Worm (Caenorhabditis elegans) whole organism, L3 larva: ENCODE results near the gene T05H10.1.

ENCODE experiments used
- R02D3.7 ChIP-seq: fragments of 150-350 bp; optimal IDR thresholded peaks from 2 replicates; lab custom pipeline; 2014; ENCODE audit warnings: missing biosample characterization, missing genetic modification characterization
- ZK546.5 ChIP-seq: sonication (generic microtip); optimal IDR thresholded peaks from 2 replicates; lab custom pipeline; 2017; ENCODE audit warnings: missing biosample characterization, missing genetic modification characterization
- ama-1 ChIP-seq: fragments of 150-350 bp; optimal IDR thresholded peaks from 2 replicates; lab custom pipeline; 2018
- ceh-16 ChIP-seq: sonication (generic microtip); optimal IDR thresholded peaks from 2 replicates; lab custom pipeline; 2017; ENCODE audit warnings: missing biosample characterization, missing genetic modification characterization
- ceh-28 ChIP-seq: fragments of 150-350 bp; optimal IDR thresholded peaks from 2 replicates; lab custom pipeline; 2014; ENCODE audit warnings: missing biosample characterization, missing genetic modification reagents, missing genetic modification characterization
- ceh-82 ChIP-seq: fragments of 150-350 bp; optimal IDR thresholded peaks from 2 replicates; lab custom pipeline; 2014; ENCODE audit warnings: missing biosample characterization, missing genetic modification characterization
- ceh-9 ChIP-seq: sonication (generic microtip); optimal IDR thresholded peaks from 2 replicates; lab custom pipeline; 2018; ENCODE audit warnings: missing biosample characterization, missing genetic modification characterization
- egl-5 ChIP-seq: fragments of 150-350 bp; optimal IDR thresholded peaks from 2 replicates; lab custom pipeline; 2017; ENCODE audit warnings: missing biosample characterization, missing genetic modification reagents, missing genetic modification characterization, inconsistent platforms
- elt-2 ChIP-seq: sonication (generic microtip); optimal IDR thresholded peaks from 2 replicates; lab custom pipeline; 2016; ENCODE audit warnings: missing genetic modification reagents, mild to moderate bottlenecking, missing genetic modification characterization, missing compliant biosample characterization
- elt-3 ChIP-seq, 3 experiments: fragments of 150-350 bp in 1 of 3; sonication (generic microtip) in 2 of 3; optimal IDR thresholded peaks; 2 replicates in 2 of 3; 4 replicates in 1 of 3; lab custom pipeline; 2014 to 2017; ENCODE audit warnings: missing biosample characterization in 3 of 3, missing genetic modification characterization in 3 of 3
- fkh-10 ChIP-seq: sonication (generic microtip); optimal IDR thresholded peaks from 2 replicates; lab custom pipeline; 2017; ENCODE audit warnings: missing biosample characterization, missing genetic modification reagents, missing genetic modification characterization
- fkh-2 ChIP-seq: fragments of 150-350 bp; optimal IDR thresholded peaks from 2 replicates; lab custom pipeline; 2014; ENCODE audit warnings: missing biosample characterization, missing genetic modification reagents, missing genetic modification characterization
- hmg-11 ChIP-seq: sonication (generic microtip); optimal IDR thresholded peaks from 2 replicates; lab custom pipeline; 2016; ENCODE audit warnings: missing genetic modification characterization, missing compliant biosample characterization
- jun-1 ChIP-seq: fragments of 150-350 bp; optimal IDR thresholded peaks from 2 replicates; lab custom pipeline; 2014; ENCODE audit warnings: missing biosample characterization, missing genetic modification reagents, missing genetic modification characterization
- lin-15B ChIP-seq: fragments of 150-350 bp; optimal IDR thresholded peaks from 2 replicates; lab custom pipeline; 2014; ENCODE audit warnings: missing biosample characterization, missing genetic modification characterization
- lin-39 ChIP-seq: fragments of 150-350 bp; optimal IDR thresholded peaks from 2 replicates; lab custom pipeline; 2018; ENCODE audit warnings: missing biosample characterization, missing genetic modification reagents, missing genetic modification characterization
- lsy-12 ChIP-seq: sonication (generic microtip); optimal IDR thresholded peaks from 2 replicates; lab custom pipeline; 2016; ENCODE audit warnings: mild to moderate bottlenecking, missing genetic modification characterization, missing compliant biosample characterization
- nfya-1 ChIP-seq: sonication (generic microtip); optimal IDR thresholded peaks from 2 replicates; lab custom pipeline; 2017; ENCODE audit warnings: missing genetic modification characterization, mild to moderate bottlenecking, missing compliant biosample characterization, antibody characterized with exemption, moderate library complexity; ENCODE audit not compliant: insufficient read depth
- nhr-11 ChIP-seq: fragments of 150-350 bp; optimal IDR thresholded peaks from 2 replicates; lab custom pipeline; 2014; ENCODE audit warnings: missing biosample characterization, missing genetic modification characterization
- nhr-23 ChIP-seq: fragments of 150-350 bp; optimal IDR thresholded peaks from 2 replicates; lab custom pipeline; 2014; ENCODE audit warnings: missing biosample characterization, missing genetic modification reagents, missing genetic modification characterization
- nhr-237 ChIP-seq: fragments of 150-350 bp; optimal IDR thresholded peaks from 2 replicates; lab custom pipeline; 2014; ENCODE audit warnings: missing biosample characterization, missing genetic modification characterization
- nhr-25 ChIP-seq: sonication (generic microtip); optimal IDR thresholded peaks from 2 replicates; lab custom pipeline; 2017; ENCODE audit warnings: missing biosample characterization, missing genetic modification characterization
- nhr-43 ChIP-seq: sonication (generic microtip); optimal IDR thresholded peaks from 2 replicates; lab custom pipeline; 2016; ENCODE audit warnings: mild to moderate bottlenecking, missing genetic modification characterization, missing compliant biosample characterization; ENCODE audit not compliant: poor library complexity, severe bottlenecking
- nhr-76 ChIP-seq: fragments of 150-350 bp; sonication (generic microtip); optimal IDR thresholded peaks from 5 replicates; lab custom pipeline; 2014; ENCODE audit warnings: missing biosample characterization, missing genetic modification characterization
- pha-4 ChIP-seq: fragments of 150-350 bp; optimal IDR thresholded peaks from 2 replicates; lab custom pipeline; 2014; ENCODE audit warnings: missing biosample characterization, missing genetic modification reagents, missing genetic modification characterization
- pqm-1 ChIP-seq: fragments of 150-350 bp; optimal IDR thresholded peaks from 2 replicates; lab custom pipeline; 2017; ENCODE audit warnings: missing biosample characterization, missing genetic modification characterization, inconsistent platforms
- sea-2 ChIP-seq: fragments of 150-350 bp; sonication (generic microtip); optimal IDR thresholded peaks from 4 replicates; lab custom pipeline; 2014; ENCODE audit warnings: missing biosample characterization, missing genetic modification reagents, missing genetic modification characterization
- skn-1 ChIP-seq: fragments of 150-350 bp; optimal IDR thresholded peaks from 2 replicates; lab custom pipeline; 2014; ENCODE audit warnings: missing biosample characterization, missing genetic modification characterization
- snpc-4 ChIP-seq: fragments of 150-350 bp; optimal IDR thresholded peaks from 2 replicates; lab custom pipeline; 2014; ENCODE audit warnings: missing biosample characterization, missing genetic modification characterization
- unc-39 ChIP-seq: sonication (generic microtip); optimal IDR thresholded peaks from 4 replicates; lab custom pipeline; 2017; ENCODE audit warnings: missing biosample characterization, missing genetic modification characterization
- unc-62 ChIP-seq: fragments of 150-350 bp; sonication (generic microtip); optimal IDR thresholded peaks from 4 replicates; lab custom pipeline; 2014; ENCODE audit warnings: missing biosample characterization, missing genetic modification reagents, missing genetic modification characterization
- zag-1 ChIP-seq: fragments of 150-350 bp; optimal IDR thresholded peaks from 2 replicates; lab custom pipeline; 2014; ENCODE audit warnings: missing biosample characterization, missing genetic modification characterization
- ztf-4 ChIP-seq: fragments of 150-350 bp; optimal IDR thresholded peaks from 2 replicates; lab custom pipeline; 2014; ENCODE audit warnings: missing biosample characterization, missing genetic modification characterization

Gene T05H10.1

ce11 chrII:8078041-8078440, 35.7 kb downstream of the T05H10.1 start, which contains the start of gene K02C4.5 (continued):
- TF ChIP-seq elt-3 (tag; optimal IDR thresholded peaks at IDR 0.05; lab: Kevin White, UChicago), result no peak

- peak; percentile 21 for TF ChIP-seq nhr-43 (tag; lab: Kevin White, UChicago)
- peak; percentile 43 for TF ChIP-seq elt-2
- peak; percentile 92 for TF ChIP-seq snpc-4 (tag; lab: Kevin White, UChicago)
- no peak for TF ChIP-seq fkh-10 (GFP tag; lab: Kevin White, UChicago)
- peak; percentile 80 for TF ChIP-seq nhr-23 (tag; lab: Kevin White, UChicago)
- no peak for TF ChIP-seq ceh-28 (tag; lab: Kevin White, UChicago)
- TF ChIP-seq ceh-16 (tag; lab: Kevin White, UChicago), result no peak
- peak; percentile 23 for TF ChIP-seq jun-1 (tag; lab: Kevin White, UChicago)
- peak; percentile 46 for TF ChIP-seq hmg-11 (tag; lab: Kevin White, UChicago)
- peak; percentile 36 for TF ChIP-seq pqm-1 (tag; lab: Kevin White, UChicago)
- TF ChIP-seq pha-4 (tag; lab: Kevin White, UChicago), result peak; percentile 86
- peak; percentile 79 for TF ChIP-seq lin-15B
- TF ChIP-seq nhr-25 (tag; lab: Kevin White, UChicago), result peak; percentile 56
- peak; percentile 37 for TF ChIP-seq R02D3.7 (tag; lab: Kevin White, UChicago)
- peak; percentile 74 for TF ChIP-seq nfya-1 (tag; lab: Kevin White, UChicago)
Measured at ce11 chrII:8086803-8087202, 44.4 kb downstream of the T05H10.1 start, which contains the start of gene K02C4.3. Gene K02C4.3, minus strand, starts transcription at chrII:8086853.

ce11 chrII:8091528-8091927, 49.1 kb downstream of the T05H10.1 start:
- TF ChIP-seq ceh-28 (tag; lab: Kevin White, UChicago) (no peak), nfya-1 (tag; lab: Kevin White, UChicago) (peak; percentile 69), nhr-237 (no peak), nhr-23 (tag; lab: Kevin White, UChicago) (peak; percentile 41), nhr-11 (tag; lab: Kevin White, UChicago) (no peak), R02D3.7 (tag; lab: Kevin White, UChicago) (peak; percentile 4), ama-1 (lab: Kevin White, UChicago) (peak; percentile 88), ztf-4 (no peak), fkh-10 (GFP tag; lab: Kevin White, UChicago) (no peak), nhr-25 (tag; lab: Kevin White, UChicago) (peak; percentile 71), zag-1 (no peak), lin-39 (tag; lab: Kevin White, UChicago) (peak; percentile 76), skn-1 (peak; percentile 0), jun-1 (tag; lab: Kevin White, UChicago) (peak; percentile 9), nhr-43 (tag; lab: Kevin White, UChicago) (peak; percentile 67), elt-2 (peak; percentile 53), pha-4 (tag; lab: Kevin White, UChicago) (no peak), pqm-1 (tag; lab: Kevin White, UChicago) (peak; percentile 65), egl-5 (tag; lab: Kevin White, UChicago) (no peak), nhr-76 (no peak), sea-2 (GFP tag; lab: Kevin White, UChicago) (no peak), lsy-12 (tag; lab: Kevin White, UChicago) (peak; percentile 31), lin-15B (peak; percentile 54), ZK546.5 (no peak), snpc-4 (tag; lab: Kevin White, UChicago) (peak; percentile 98), unc-39 (no peak), elt-3 (tag; optimal IDR thresholded peaks at IDR 0.05; lab: Kevin White, UChicago) (peak in 1 of 3 experiments; percentile 43), unc-62 (GFP tag; lab: Kevin White, UChicago) (no peak)

ce11 chrII:8092537-8092936, 50.1 kb downstream of the T05H10.1 start, which contains the start of gene ltd-1:
Gene ltd-1, minus strand, starts transcription at chrII:8092754.
- TF ChIP-seq ZK546.5 (no peak), ceh-82 (tag; lab: Kevin White, UChicago) (no peak), pha-4 (tag; lab: Kevin White, UChicago) (no peak), fkh-2 (tag; lab: Kevin White, UChicago) (no peak), nhr-23 (tag; lab: Kevin White, UChicago) (no peak), ceh-9 (tag; lab: Kevin White, UChicago) (no peak)
- TF ChIP-seq, all 47 proteins: peak for 0
